Worm (Caenorhabditis elegans) whole organism, young adult: ENCODE results near the gene cex-2.

Experiments
- B0261.1 ChIP-seq: sonication (generic microtip); optimal IDR thresholded peaks from 2 replicates; lab custom pipeline; 2016; ENCODE audit warnings: mild to moderate bottlenecking, missing genetic modification characterization, moderate library complexity, missing compliant biosample characterization
- C06A6.2 ChIP-seq: fragments of 200-800 bp; sonication (Bioruptor generic); conservative IDR thresholded peaks from 2 replicates; pipeline ENCODE4 v1.3.6; 2022; ENCODE audit warnings: missing genetic modification characterization, missing compliant biosample characterization
- D2030.7 ChIP-seq: fragments of 200-800 bp; sonication (Bioruptor generic); IDR thresholded peaks from 2 replicates; pipeline ENCODE4 v1.3.6; 2022; ENCODE audit warnings: missing genetic modification reagents, missing genetic modification characterization, missing compliant biosample characterization
- F10E7.11 ChIP-seq: sonication (generic microtip); optimal IDR thresholded peaks from 2 replicates; lab custom pipeline; 2017; ENCODE audit warnings: mild to moderate bottlenecking, missing genetic modification characterization, moderate library complexity, missing compliant biosample characterization
- F22D6.2 ChIP-seq: sonication (generic microtip); optimal IDR thresholded peaks from 2 replicates; lab custom pipeline; 2016; ENCODE audit warnings: mild to moderate bottlenecking, missing genetic modification characterization, missing compliant biosample characterization
- F55B11.4 ChIP-seq: sonication (generic microtip); optimal IDR thresholded peaks from 2 replicates; lab custom pipeline; 2016; ENCODE audit warnings: missing compliant biosample characterization, missing genetic modification characterization, borderline replicate concordance; ENCODE audit not compliant: insufficient read depth
- K12H6.12 ChIP-seq: fragments of 200-800 bp; sonication (Bioruptor generic); optimal IDR thresholded peaks from 2 replicates; lab custom pipeline; 2018; ENCODE audit warnings: mild to moderate bottlenecking, missing genetic modification characterization, missing compliant biosample characterization
- T26A5.8 ChIP-seq: sonication (generic microtip); optimal IDR thresholded peaks from 2 replicates; lab custom pipeline; 2016; ENCODE audit warnings: missing genetic modification characterization, missing compliant biosample characterization
- Y53F4B.3 ChIP-seq: fragments of 200-800 bp; sonication (Bioruptor generic); IDR thresholded peaks from 2 replicates; pipeline ENCODE4 v1.3.6; 2022; ENCODE audit warnings: missing genetic modification reagents, missing genetic modification characterization, missing compliant biosample characterization
- akir-1 ChIP-seq: fragments of 200-800 bp; sonication (Bioruptor generic); optimal IDR thresholded peaks from 2 replicates; lab custom pipeline; 2018; ENCODE audit warnings: mild to moderate bottlenecking, missing genetic modification characterization, moderate library complexity, missing compliant biosample characterization
- aptf-2 ChIP-seq: fragments of 200-800 bp; sonication (Bioruptor generic); conservative IDR thresholded peaks from 2 replicates; pipeline ENCODE4 v1.3.6; 2022; ENCODE audit warnings: missing genetic modification reagents, missing genetic modification characterization, missing compliant biosample characterization
- aptf-3 ChIP-seq: fragments of 200-800 bp; sonication (Bioruptor generic); IDR thresholded peaks from 2 replicates; pipeline ENCODE4 v1.3.6; 2022; ENCODE audit warnings: missing genetic modification characterization, missing compliant biosample characterization
- atf-7 ChIP-seq: sonication (generic microtip); optimal IDR thresholded peaks from 2 replicates; lab custom pipeline; 2017; ENCODE audit warnings: mild to moderate bottlenecking, missing genetic modification characterization, missing compliant biosample characterization
- attf-6 ChIP-seq: fragments of 200-800 bp; sonication (Bioruptor generic); IDR thresholded peaks from 2 replicates; pipeline ENCODE4 v1.3.6; 2022; ENCODE audit warnings: missing genetic modification reagents, missing genetic modification characterization, missing compliant biosample characterization
- ccch-3 ChIP-seq: fragments of 200-800 bp; sonication (Bioruptor generic); optimal IDR thresholded peaks from 2 replicates; lab custom pipeline; 2018; ENCODE audit warnings: mild to moderate bottlenecking, missing genetic modification characterization, missing compliant biosample characterization
- cebp-1 ChIP-seq, 2 experiments: fragments of 200-800 bp in 1 of 2; sonication (Bioruptor generic) in 1 of 2; sonication (generic microtip) in 1 of 2; IDR thresholded peaks in 1 of 2; optimal IDR thresholded peaks in 1 of 2; 2 replicates each; pipeline versions ENCODE4 v1.3.6 to Lab custom; 2017 to 2022; ENCODE audit warnings: missing compliant biosample characterization in 2 of 2, missing genetic modification characterization in 2 of 2, mild to moderate bottlenecking in 1 of 2, missing genetic modification reagents in 1 of 2, moderate library complexity in 1 of 2
- cebp-2 ChIP-seq: fragments of 200-800 bp; sonication (Bioruptor generic); IDR thresholded peaks from 2 replicates; pipeline ENCODE4 v1.3.6; 2022; ENCODE audit warnings: missing genetic modification characterization, missing compliant biosample characterization
- ceh-27 ChIP-seq: fragments of 200-800 bp; sonication (Bioruptor generic); optimal IDR thresholded peaks from 2 replicates; lab custom pipeline; 2018; ENCODE audit warnings: mild to moderate bottlenecking, missing genetic modification characterization, moderate library complexity, missing compliant biosample characterization
- ceh-91 ChIP-seq: fragments of 200-800 bp; sonication (Bioruptor generic); IDR thresholded peaks from 2 replicates; pipeline ENCODE4 v1.3.6; 2022; ENCODE audit warnings: missing genetic modification reagents, missing genetic modification characterization, missing compliant biosample characterization
- chd-7 ChIP-seq: sonication (generic microtip); optimal IDR thresholded peaks from 2 replicates; lab custom pipeline; 2016; ENCODE audit warnings: mild to moderate bottlenecking, missing genetic modification characterization, moderate library complexity, missing compliant biosample characterization
- dox-1 ChIP-seq: fragments of 200-800 bp; sonication (Bioruptor generic); IDR thresholded peaks from 2 replicates; pipeline ENCODE4 v1.3.6; 2022; ENCODE audit warnings: missing genetic modification reagents, missing genetic modification characterization, missing compliant biosample characterization
- dpff-1 ChIP-seq: sonication (generic microtip); optimal IDR thresholded peaks from 2 replicates; lab custom pipeline; 2017; ENCODE audit warnings: mild to moderate bottlenecking, missing genetic modification characterization, missing compliant biosample characterization
- dpl-1 ChIP-seq: fragments of 150-350 bp; optimal IDR thresholded peaks from 2 replicates; lab custom pipeline; 2014; ENCODE audit warnings: missing biosample characterization, missing genetic modification reagents, missing genetic modification characterization
- egl-44 ChIP-seq: fragments of 200-800 bp; sonication (Bioruptor generic); IDR thresholded peaks from 2 replicates; pipeline ENCODE4 v1.3.6; 2022; ENCODE audit warnings: missing genetic modification reagents, missing genetic modification characterization, missing compliant biosample characterization
- fkh-3 ChIP-seq: sonication (generic microtip); optimal IDR thresholded peaks from 2 replicates; lab custom pipeline; 2016; ENCODE audit warnings: mild to moderate bottlenecking, missing genetic modification characterization, missing compliant biosample characterization
- gei-17 ChIP-seq: fragments of 200-800 bp; sonication (Bioruptor generic); optimal IDR thresholded peaks from 2 replicates; lab custom pipeline; 2018; ENCODE audit warnings: mild to moderate bottlenecking, missing genetic modification characterization, missing compliant biosample characterization
- hrde-1 ChIP-seq: sonication (generic microtip); optimal IDR thresholded peaks from 2 replicates; lab custom pipeline; 2016; ENCODE audit warnings: missing genetic modification characterization, mild to moderate bottlenecking, missing compliant biosample characterization, moderate library complexity, missing genotype, missing genetic modification reagents, borderline replicate concordance
- hsf-1 ChIP-seq: fragments of 200-800 bp; sonication (Bioruptor generic); IDR thresholded peaks from 2 replicates; pipeline ENCODE4 v1.3.6; 2022; ENCODE audit warnings: missing genetic modification reagents, missing genetic modification characterization, missing compliant biosample characterization
- lag-1 ChIP-seq: fragments of 200-800 bp; sonication (Bioruptor generic); IDR thresholded peaks from 2 replicates; pipeline ENCODE4 v1.3.6; 2022; ENCODE audit warnings: missing genetic modification reagents, missing genetic modification characterization, missing compliant biosample characterization
- let-526 ChIP-seq: fragments of 200-800 bp; sonication (Bioruptor generic); IDR thresholded peaks from 2 replicates; pipeline ENCODE4 v1.3.6; 2022; ENCODE audit warnings: missing genetic modification reagents, missing genetic modification characterization, missing compliant biosample characterization
- let-607 ChIP-seq, 2 experiments: fragments of 200-800 bp in 1 of 2; sonication (Bioruptor generic) in 1 of 2; sonication (generic microtip) in 1 of 2; optimal IDR thresholded peaks; 2 replicates each; lab custom pipeline; 2016 to 2018; ENCODE audit warnings: mild to moderate bottlenecking in 2 of 2, missing compliant biosample characterization in 2 of 2, missing genetic modification characterization in 2 of 2, moderate library complexity in 2 of 2, missing genotype in 1 of 2
- lin-35 ChIP-seq, 3 experiments: fragments of 150-350 bp in 2 of 3; sonication (generic microtip) in 1 of 3; optimal IDR thresholded peaks; 2 replicates each; lab custom pipeline; 2014 to 2018; ENCODE audit warnings: missing biosample characterization in 3 of 3, missing genetic modification characterization in 3 of 3, missing genetic modification reagents in 3 of 3
- lsl-1 ChIP-seq: fragments of 200-800 bp; sonication (Bioruptor generic); optimal IDR thresholded peaks from 2 replicates; lab custom pipeline; 2018; ENCODE audit warnings: mild to moderate bottlenecking, missing genetic modification characterization, moderate library complexity, missing compliant biosample characterization
- mes-4 ChIP-seq: sonication (generic microtip); optimal IDR thresholded peaks from 2 replicates; lab custom pipeline; 2016; ENCODE audit warnings: missing genotype, missing genetic modification characterization, missing compliant biosample characterization
- nfya-2 ChIP-seq: fragments of 200-800 bp; sonication (Bioruptor generic); IDR thresholded peaks from 2 replicates; pipeline ENCODE4 v1.3.6; 2022; ENCODE audit warnings: missing genetic modification reagents, missing genetic modification characterization, missing compliant biosample characterization
- nhr-120 ChIP-seq: fragments of 200-800 bp; sonication (Bioruptor generic); IDR thresholded peaks from 2 replicates; pipeline ENCODE4 v1.3.6; 2022; ENCODE audit warnings: missing genetic modification characterization, missing compliant biosample characterization
- nhr-80 ChIP-seq: sonication (generic microtip); optimal IDR thresholded peaks from 2 replicates; lab custom pipeline; 2016; ENCODE audit warnings: missing genetic modification characterization, missing compliant biosample characterization
- pha-4 ChIP-seq: fragments of 150-350 bp; sonication (generic microtip); optimal IDR thresholded peaks from 2 replicates; lab custom pipeline; 2014; ENCODE audit warnings: missing biosample characterization, missing genetic modification reagents, missing genetic modification characterization
- rpc-1 ChIP-seq, 2 experiments: fragments of 150-350 bp in 1 of 2; sonication (generic microtip) in 1 of 2; optimal IDR thresholded peaks; 2 replicates each; lab custom pipeline; 2014 to 2018; ENCODE audit warnings: missing biosample characterization in 1 of 2, missing genetic modification characterization in 1 of 2, missing genetic modification reagents in 1 of 2, missing genotype in 1 of 2
- sdz-38 ChIP-seq: sonication (generic microtip); optimal IDR thresholded peaks from 2 replicates; lab custom pipeline; 2016; ENCODE audit warnings: missing genotype, missing genetic modification characterization, missing compliant biosample characterization
- somi-1 ChIP-seq: fragments of 200-800 bp; sonication (Bioruptor generic); optimal IDR thresholded peaks from 2 replicates; lab custom pipeline; 2018; ENCODE audit warnings: mild to moderate bottlenecking, missing genetic modification characterization, missing compliant biosample characterization
- tbp1 ChIP-seq: fragments of 200-800 bp; sonication (Bioruptor generic); optimal IDR thresholded peaks from 2 replicates; lab custom pipeline; 2018; ENCODE audit warnings: mild to moderate bottlenecking, missing genetic modification characterization, missing compliant biosample characterization
- ztf-26 ChIP-seq: sonication (generic microtip); optimal IDR thresholded peaks from 2 replicates; lab custom pipeline; 2017; ENCODE audit warnings: missing genetic modification characterization, missing compliant biosample characterization
- ztf-6 ChIP-seq: fragments of 200-800 bp; sonication (Bioruptor generic); IDR thresholded peaks from 2 replicates; pipeline ENCODE4 v1.3.6; 2022; ENCODE audit warnings: missing genetic modification reagents, missing genetic modification characterization, missing compliant biosample characterization

Gene cex-2

ce11 chrII:7835314-7835713, at the start of gene cex-2:
TSS of gene cex-2 (minus strand) at chrII:7835414.
- TF ChIP-seq tbp1 (GFP tag; lab: Kevin White, UChicago), result no peak
- TF ChIP-seq egl-44, result no peak
- no peak for TF ChIP-seq sdz-38 (tag; lab: Kevin White, UChicago)
- TF ChIP-seq, all 124 proteins: peak for 0

ce11 chrII:7884898-7885297, 49.7 kb upstream of the cex-2 start:
- peak; percentile 43; the same call in 1 of the 2 replicates for TF ChIP-seq cebp-1 (GFP tag; IDR thresholded peaks at IDR 0.05; lab: Robert Waterston, UW)
- TF ChIP-seq cebp-1 (tag; optimal IDR thresholded peaks at IDR 0.05; lab: Kevin White, UChicago), result peak; percentile 89
- no peak for TF ChIP-seq atf-7
- TF ChIP-seq K12H6.12 (tag; lab: Kevin White, UChicago), result peak; percentile 11
- TF ChIP-seq ceh-27 (GFP tag; lab: Kevin White, UChicago), result peak; percentile 12
- peak in 1 of 3 experiments; percentile 17 for TF ChIP-seq lin-35 (GFP tag; optimal IDR thresholded peaks at IDR 0.05; lab: Kevin White, UChicago)

ce11 chrII:7880373-7880862, 45.2 kb upstream of the cex-2 start, which contains the start of gene perm-1:
TSS of gene perm-1 (plus strand) at chrII:7880812.
- TF ChIP-seq chd-7 (tag; lab: Kevin White, UChicago) (no peak), attf-6 (GFP tag; lab: Robert Waterston, UW) (no peak), lin-35 (GFP tag; optimal IDR thresholded peaks at IDR 0.05; lab: Kevin White, UChicago) (peak in 1 of 3 experiments; percentile 61), nhr-80 (tag; lab: Kevin White, UChicago) (no peak), mes-4 (no peak), ceh-91 (GFP tag; lab: Robert Waterston, UW) (peak; percentile 96), B0261.1 (tag; lab: Kevin White, UChicago) (no peak), aptf-2 (no peak), let-607 (tag; optimal IDR thresholded peaks at IDR 0.05; lab: Kevin White, UChicago) (no peak), D2030.7 (GFP tag; lab: Robert Waterston, UW) (peak; percentile 96), nfya-2 (GFP tag; lab: Robert Waterston, UW) (no peak), hrde-1 (peak; percentile 47), ceh-27 (GFP tag; lab: Kevin White, UChicago) (no peak), atf-7 (no peak), ztf-26 (tag; lab: Kevin White, UChicago) (no peak), let-526 (GFP tag; lab: Robert Waterston, UW) (no peak), Y53F4B.3 (peak; percentile 60; the same call in 1 of the 2 replicates), dox-1 (GFP tag; lab: Robert Waterston, UW) (peak; percentile 85), pha-4 (no peak), F22D6.2 (tag; lab: Kevin White, UChicago) (no peak), somi-1 (GFP tag; lab: Kevin White, UChicago) (no peak), lsl-1 (GFP tag; lab: Kevin White, UChicago) (peak; percentile 98), dpl-1 (GFP tag; lab: Kevin White, UChicago) (peak; percentile 87), aptf-3 (no peak), lag-1 (GFP tag; lab: Robert Waterston, UW) (no peak), akir-1 (GFP tag; lab: Kevin White, UChicago) (no peak), F55B11.4 (tag; lab: Kevin White, UChicago) (no peak), nhr-120 (no peak), dpff-1 (tag; lab: Kevin White, UChicago) (no peak), hsf-1 (GFP tag; lab: Robert Waterston, UW) (peak; percentile 92), rpc-1 (optimal IDR thresholded peaks at IDR 0.05; lab: Kevin White, UChicago) (no peak), rpc-1 (tag; optimal IDR thresholded peaks at IDR 0.05; lab: Kevin White, UChicago) (no peak), T26A5.8 (no peak), C06A6.2 (GFP tag; lab: Robert Waterston, UW) (no peak), F10E7.11 (no peak), K12H6.12 (tag; lab: Kevin White, UChicago) (no peak), cebp-2 (no peak), ccch-3 (GFP tag; lab: Kevin White, UChicago) (no peak), fkh-3 (tag; lab: Kevin White, UChicago) (no peak), ztf-6 (GFP tag; lab: Robert Waterston, UW) (no peak), gei-17 (GFP tag; lab: Kevin White, UChicago) (no peak)
